Fruit fly (Drosophila melanogaster) whole organism, embryonic: Measurements from ENCODE around the gene CG2540.

Source experiments
- B-H1 ChIP-seq: fragments of 200-800 bp; sonication (Bioruptor generic); IDR thresholded peaks from 3 replicates; pipeline ENCODE4 v1.3.6; 2022; ENCODE audit warnings: missing biosample characterization, missing genetic modification characterization
- C15 ChIP-seq: fragments of 200-800 bp; sonication (Bioruptor generic); IDR thresholded peaks from 3 replicates; pipeline ENCODE4 v1.3.6; 2022; ENCODE audit warnings: missing biosample characterization, missing genetic modification characterization
- CG10321 ChIP-seq: fragments of 200-800 bp; sonication (Bioruptor generic); IDR thresholded peaks from 2 replicates; pipeline ENCODE4 v1.3.6; 2022; ENCODE audit warnings: missing biosample characterization, missing genetic modification characterization
- CG10366 ChIP-seq: fragments of 200-800 bp; sonication (Bioruptor generic); IDR thresholded peaks from 2 replicates; pipeline ENCODE4 v1.3.6; 2022; ENCODE audit warnings: missing biosample characterization, missing genetic modification characterization
- CG12071 ChIP-seq: fragments of 200-800 bp; sonication (Bioruptor generic); optimal IDR thresholded peaks from 3 replicates; lab custom pipeline; 2018; ENCODE audit warnings: missing biosample characterization, mild to moderate bottlenecking, missing genetic modification characterization
- CG12769 ChIP-seq: fragments of 200-800 bp; sonication (Bioruptor generic); optimal IDR thresholded peaks from 2 replicates; lab custom pipeline; 2019; ENCODE audit warnings: missing biosample characterization, mild to moderate bottlenecking, missing genetic modification characterization, moderate library complexity
- CG13296 ChIP-seq: fragments of 200-800 bp; sonication (Bioruptor generic); optimal IDR thresholded peaks from 3 replicates; lab custom pipeline; 2018; ENCODE audit warnings: missing biosample characterization, mild to moderate bottlenecking, missing genetic modification characterization
- CG14965 ChIP-seq: fragments of 200-800 bp; sonication (Bioruptor generic); optimal IDR thresholded peaks from 2 replicates; lab custom pipeline; 2016; ENCODE audit warnings: missing biosample characterization, missing genetic modification characterization, borderline replicate concordance
- CG15696 ChIP-seq: fragments of 200-800 bp; sonication (Bioruptor generic); optimal IDR thresholded peaks from 2 replicates; lab custom pipeline; 2019; ENCODE audit warnings: missing biosample characterization, mild to moderate bottlenecking, missing genetic modification characterization, moderate library complexity
- CG1647 ChIP-seq: fragments of 200-800 bp; sonication (Bioruptor generic); optimal IDR thresholded peaks from 3 replicates; lab custom pipeline; 2016; ENCODE audit warnings: missing biosample characterization, missing genetic modification characterization
- CG17359 ChIP-seq: fragments of 200-800 bp; sonication (Bioruptor generic); optimal IDR thresholded peaks from 3 replicates; lab custom pipeline; 2018; ENCODE audit warnings: missing biosample characterization, mild to moderate bottlenecking, missing genetic modification characterization, moderate library complexity
- CG17568 ChIP-seq: fragments of 200-800 bp; sonication (Bioruptor generic); optimal IDR thresholded peaks from 2 replicates; lab custom pipeline; 2018; ENCODE audit warnings: missing biosample characterization, mild to moderate bottlenecking, missing genetic modification characterization, moderate library complexity
- CG2116 ChIP-seq: fragments of 200-800 bp; sonication (Bioruptor generic); optimal IDR thresholded peaks from 3 replicates; lab custom pipeline; 2018; ENCODE audit warnings: missing biosample characterization, mild to moderate bottlenecking, missing genetic modification characterization
- CG2875 ChIP-seq: fragments of 200-800 bp; sonication (Bioruptor generic); optimal IDR thresholded peaks from 2 replicates; lab custom pipeline; 2017; ENCODE audit warnings: missing biosample characterization, mild to moderate bottlenecking, missing genetic modification characterization, missing genetic modification reagents
- CG31224 ChIP-seq: fragments of 200-800 bp; sonication (Bioruptor generic); IDR thresholded peaks from 2 replicates; pipeline ENCODE4 v1.3.6; 2022; ENCODE audit warnings: missing biosample characterization, missing genetic modification characterization
- CG4707 ChIP-seq: fragments of 200-800 bp; sonication (Bioruptor generic); optimal IDR thresholded peaks from 2 replicates; lab custom pipeline; 2018; ENCODE audit warnings: missing biosample characterization, mild to moderate bottlenecking, missing genetic modification characterization, moderate library complexity
- CG6175 ChIP-seq: fragments of 200-800 bp; sonication (Bioruptor generic); IDR thresholded peaks from 3 replicates; pipeline ENCODE4 v1.3.6; 2022; ENCODE audit warnings: missing biosample characterization, missing genetic modification characterization
- Chrac-16 ChIP-seq: fragments of 200-800 bp; sonication (Bioruptor generic); optimal IDR thresholded peaks from 3 replicates; lab custom pipeline; 2016; ENCODE audit warnings: missing biosample characterization, missing genetic modification characterization
- CrebB ChIP-seq: fragments of 200-800 bp; sonication (Bioruptor generic); optimal IDR thresholded peaks from 3 replicates; lab custom pipeline; 2018; ENCODE audit warnings: missing biosample characterization, mild to moderate bottlenecking, missing genetic modification characterization
- D ChIP-seq, 2 experiments: fragments of 200-800 bp in 1 of 2; fragments of >200 bp in 1 of 2; sonication (Bioruptor generic) in 1 of 2; optimal IDR thresholded peaks; 2 replicates in 1 of 2; 3 replicates in 1 of 2; lab custom pipeline; 2017; ENCODE audit warnings: mild to moderate bottlenecking in 1 of 2, missing biosample characterization in 1 of 2, missing genetic modification characterization in 1 of 2, missing genetic modification reagents in 1 of 2
- E2f1 ChIP-seq: fragments of 200-800 bp; sonication (Bioruptor generic); IDR thresholded peaks from 2 replicates; pipeline ENCODE4 v1.3.6; 2022; ENCODE audit warnings: missing biosample characterization, missing genetic modification characterization
- Hand ChIP-seq: fragments of 200-800 bp; sonication (Bioruptor generic); optimal IDR thresholded peaks from 2 replicates; lab custom pipeline; 2017; ENCODE audit warnings: mild to moderate bottlenecking, missing biosample characterization, missing genetic modification reagents, missing genetic modification characterization
- Hey ChIP-seq: fragments of 200-800 bp; sonication (Bioruptor generic); optimal IDR thresholded peaks from 3 replicates; lab custom pipeline; 2018; ENCODE audit warnings: missing biosample characterization, mild to moderate bottlenecking, missing genetic modification characterization
- Hr39 ChIP-seq: fragments of >200 bp; optimal IDR thresholded peaks from 2 replicates; lab custom pipeline; 2017
- Hsf ChIP-seq: fragments of 200-800 bp; sonication (Bioruptor generic); optimal IDR thresholded peaks from 3 replicates; lab custom pipeline; 2016; ENCODE audit warnings: missing biosample characterization, missing genetic modification characterization
- Lpt ChIP-seq: fragments of >200 bp; optimal IDR thresholded peaks from 2 replicates; lab custom pipeline; 2018; ENCODE audit warnings: missing biosample characterization, missing genetic modification characterization
- MTF-1 ChIP-seq: fragments of 200-800 bp; sonication (Bioruptor generic); optimal IDR thresholded peaks from 2 replicates; lab custom pipeline; 2018; ENCODE audit warnings: missing biosample characterization, mild to moderate bottlenecking, missing genetic modification characterization, borderline replicate concordance
- Mrtf ChIP-seq: fragments of 200-800 bp; sonication (Bioruptor generic); IDR thresholded peaks from 3 replicates; pipeline ENCODE4 v1.3.6; 2022; ENCODE audit warnings: missing biosample characterization, missing genetic modification characterization
- NFAT ChIP-seq: fragments of 200-800 bp; sonication (Bioruptor generic); IDR thresholded peaks from 2 replicates; pipeline ENCODE4 v1.3.6; 2022; ENCODE audit warnings: missing biosample characterization, missing genetic modification characterization
- Nf-YB ChIP-seq: fragments of 200-800 bp; sonication (Bioruptor generic); optimal IDR thresholded peaks from 3 replicates; lab custom pipeline; 2019; ENCODE audit warnings: missing biosample characterization, mild to moderate bottlenecking, missing genetic modification characterization, moderate library complexity
- Poxn ChIP-seq: fragments of 200-800 bp; sonication (Bioruptor generic); IDR thresholded peaks from 2 replicates; pipeline ENCODE4 v1.3.6; 2022; ENCODE audit warnings: missing biosample characterization, missing genetic modification characterization
- Sox100B ChIP-seq: fragments of 200-800 bp; sonication (Bioruptor generic); optimal IDR thresholded peaks from 3 replicates; lab custom pipeline; 2018; ENCODE audit warnings: missing biosample characterization, mild to moderate bottlenecking, missing genetic modification characterization
- Ssrp ChIP-seq: fragments of 200-800 bp; sonication (Bioruptor generic); optimal IDR thresholded peaks from 2 replicates; lab custom pipeline; 2018; ENCODE audit warnings: missing biosample characterization, mild to moderate bottlenecking, missing genetic modification characterization, moderate library complexity
- Taf1 ChIP-seq: fragments of 200-800 bp; sonication (Bioruptor generic); IDR thresholded peaks from 2 replicates; pipeline ENCODE4 v1.3.6; 2022; ENCODE audit warnings: missing biosample characterization, missing genetic modification characterization
- amos ChIP-seq: fragments of 200-800 bp; sonication (Bioruptor generic); IDR thresholded peaks from 2 replicates; pipeline ENCODE4 v1.3.6; 2022; ENCODE audit warnings: missing biosample characterization, missing genetic modification characterization; ENCODE audit not compliant: partially characterized antibody
- ara ChIP-seq: fragments of 200-800 bp; sonication (Bioruptor generic); IDR thresholded peaks from 2 replicates; pipeline ENCODE4 v1.3.6; 2022; ENCODE audit warnings: missing biosample characterization, missing genetic modification characterization
- caup ChIP-seq: fragments of 200-800 bp; sonication (Bioruptor generic); optimal IDR thresholded peaks from 3 replicates; lab custom pipeline; 2017; ENCODE audit warnings: missing biosample characterization, mild to moderate bottlenecking, missing genetic modification characterization, moderate library complexity; ENCODE audit not compliant: severe bottlenecking
- crol ChIP-seq: fragments of 200-800 bp; sonication (Bioruptor generic); IDR thresholded peaks from 2 replicates; pipeline ENCODE4 v1.3.6; 2022; ENCODE audit warnings: missing biosample characterization, missing genetic modification characterization
- dm ChIP-seq: fragments of 200-800 bp; sonication (Bioruptor generic); optimal IDR thresholded peaks from 3 replicates; lab custom pipeline; 2016; ENCODE audit warnings: missing biosample characterization, missing genetic modification characterization
- ems ChIP-seq: fragments of 200-800 bp; sonication (Bioruptor generic); optimal IDR thresholded peaks from 3 replicates; lab custom pipeline; 2016; ENCODE audit warnings: missing biosample characterization, missing genetic modification characterization
- insv ChIP-seq, 2 experiments: fragments of 200-800 bp; sonication (Bioruptor generic); optimal IDR thresholded peaks; 3 replicates each; lab custom pipeline; 2016 to 2018; ENCODE audit warnings: missing biosample characterization in 2 of 2, missing genetic modification characterization in 2 of 2
- jigr1 ChIP-seq: fragments of 200-800 bp; sonication (Bioruptor generic); IDR thresholded peaks from 3 replicates; pipeline ENCODE4 v1.3.6; 2022; ENCODE audit warnings: missing biosample characterization, missing genetic modification characterization
- kni ChIP-seq: fragments of 200-800 bp; sonication (Bioruptor generic); optimal IDR thresholded peaks from 3 replicates; lab custom pipeline; 2017; ENCODE audit warnings: mild to moderate bottlenecking, missing biosample characterization, missing genetic modification reagents, missing genetic modification characterization
- nmo ChIP-seq: fragments of 200-800 bp; sonication (Bioruptor generic); optimal IDR thresholded peaks from 2 replicates; lab custom pipeline; 2018; ENCODE audit warnings: missing biosample characterization, mild to moderate bottlenecking, missing genetic modification characterization, moderate library complexity
- slp2 ChIP-seq: fragments of 200-800 bp; sonication (Bioruptor generic); optimal IDR thresholded peaks from 2 replicates; lab custom pipeline; 2016; ENCODE audit warnings: missing biosample characterization, missing genetic modification characterization
- sob ChIP-seq: fragments of 200-800 bp; sonication (Bioruptor generic); IDR thresholded peaks from 2 replicates; pipeline ENCODE4 v1.3.6; 2022; ENCODE audit warnings: missing biosample characterization, missing genetic modification characterization
- sug ChIP-seq: fragments of 200-800 bp; optimal IDR thresholded peaks from 2 replicates; lab custom pipeline; 2019; ENCODE audit warnings: missing biosample characterization, mild to moderate bottlenecking, missing genetic modification characterization, moderate library complexity
- tin ChIP-seq: fragments of 200-800 bp; sonication (Bioruptor generic); optimal IDR thresholded peaks from 3 replicates; lab custom pipeline; 2016; ENCODE audit warnings: missing biosample characterization, missing genetic modification characterization
- vvl ChIP-seq: fragments of 200-800 bp; sonication (Bioruptor generic); IDR thresholded peaks from 2 replicates; pipeline ENCODE4 v1.3.6; 2022; ENCODE audit warnings: missing biosample characterization, missing genetic modification characterization

The CG2540 gene

dm6 chrX:12665112-12665795 lies 35.6 kb downstream of the CG2540 start (continued):
- peak; percentile 73 for TF ChIP-seq MTF-1 (GFP tag; lab: Kevin White, UChicago)
- TF ChIP-seq slp2 = no peak
- TF ChIP-seq CG17359 (tag; lab: Kevin White, UChicago) = peak; percentile 91
- no peak for TF ChIP-seq Hey (tag; lab: Kevin White, UChicago)
- TF ChIP-seq nmo (GFP tag; lab: Kevin White, UChicago) = peak; percentile 92
- TF ChIP-seq Sox100B (GFP tag; lab: Kevin White, UChicago) = peak; percentile 89
- peak; percentile 92 for TF ChIP-seq CG10321
- peak; percentile 86 for TF ChIP-seq CrebB (tag; lab: Kevin White, UChicago)
- peak; percentile 34 for TF ChIP-seq CG1647
- peak; percentile 74 for TF ChIP-seq CG6175 (GFP tag; lab: Robert Waterston, UW)
- peak; percentile 77 for TF ChIP-seq CG12071 (GFP tag; lab: Kevin White, UChicago)
- no peak for TF ChIP-seq Hr39 (lab: Kevin White, UChicago)
- peak; percentile 82 for TF ChIP-seq CG15696
- peak; percentile 71 for TF ChIP-seq Poxn (GFP tag; lab: Robert Waterston, UW)
- peak; percentile 81 for TF ChIP-seq CG31224
- TF ChIP-seq CG4707 (GFP tag; lab: Kevin White, UChicago) = peak; percentile 59
- peak; percentile 93 for TF ChIP-seq sob (GFP tag; lab: Robert Waterston, UW)
- no peak; the same call in 2 of the 3 replicates for TF ChIP-seq jigr1
- peak; percentile 85 for TF ChIP-seq CG17568 (GFP tag; lab: Kevin White, UChicago)
- TF ChIP-seq Ssrp (tag; lab: Kevin White, UChicago) = peak; percentile 89
- TF ChIP-seq Lpt = no peak
- TF ChIP-seq kni (GFP tag; lab: Kevin White, UChicago) = peak; percentile 66
- peak; percentile 77 for TF ChIP-seq Hsf (GFP tag; lab: Kevin White, UChicago)
- peak; percentile 56 for TF ChIP-seq CG2116 (GFP tag; lab: Kevin White, UChicago)
- peak in 1 of 2 experiments; percentile 40 for TF ChIP-seq insv (GFP tag; optimal IDR thresholded peaks at IDR 0.05; lab: Kevin White, UChicago)
- no peak for TF ChIP-seq CG14965 (GFP tag; lab: Kevin White, UChicago)
- TF ChIP-seq CG12769 (tag; lab: Kevin White, UChicago) = peak; percentile 91
- TF ChIP-seq ems (GFP tag; lab: Kevin White, UChicago) = peak; percentile 51
- peak; percentile 78 for TF ChIP-seq Taf1 (GFP tag; lab: Robert Waterston, UW)
- peak; percentile 94 for TF ChIP-seq vvl (GFP tag; lab: Robert Waterston, UW)
- peak; percentile 70 for TF ChIP-seq Nf-YB
- TF ChIP-seq caup (GFP tag; lab: Kevin White, UChicago) = peak; percentile 88
- peak; percentile 85 for TF ChIP-seq tin
- TF ChIP-seq C15 (GFP tag; lab: Robert Waterston, UW) = 0 out of 3 replicates have a peak, but pooled peaks have one; percentile 65
- peak; percentile 94 for TF ChIP-seq NFAT
- peak; percentile 83 for TF ChIP-seq B-H1 (GFP tag; lab: Robert Waterston, UW)
- TF ChIP-seq ara (GFP tag; lab: Robert Waterston, UW) = peak; percentile 94
- peak; percentile 75 for TF ChIP-seq Hand (GFP tag; lab: Kevin White, UChicago)
- TF ChIP-seq E2f1 = peak; percentile 90
- no peak for TF ChIP-seq dm (GFP tag; lab: Kevin White, UChicago)
- peak; percentile 87 for TF ChIP-seq CG10366 (GFP tag; lab: Robert Waterston, UW)
- peak; percentile 87 for TF ChIP-seq Chrac-16
- peak; percentile 97 for TF ChIP-seq crol
- TF ChIP-seq CG13296 = peak; percentile 74
- peak; percentile 60 for TF ChIP-seq sug (tag; lab: Kevin White, UChicago)
- TF ChIP-seq Mrtf (GFP tag; lab: Robert Waterston, UW) = peak; percentile 88
- TF ChIP-seq CG2875 (GFP tag; lab: Kevin White, UChicago) = peak; percentile 87
- TF ChIP-seq amos (GFP tag; lab: Robert Waterston, UW) = no peak; the same call in 1 of the 2 replicates
- no peak for TF ChIP-seq D (optimal IDR thresholded peaks at IDR 0.05; lab: Kevin White, UChicago)
- TF ChIP-seq D (GFP tag; optimal IDR thresholded peaks at IDR 0.05; lab: Kevin White, UChicago) = peak; percentile 89
